Worm (Caenorhabditis elegans) whole organism, L3 larva: ENCODE measurements around the gene nas-38.

Source experiments
- R02D3.7 ChIP-seq: fragments of 150-350 bp; optimal IDR thresholded peaks from 2 replicates; lab custom pipeline; 2014; ENCODE audit warnings: missing biosample characterization, missing genetic modification characterization
- ZK546.5 ChIP-seq: sonication (generic microtip); optimal IDR thresholded peaks from 2 replicates; lab custom pipeline; 2017; ENCODE audit warnings: missing biosample characterization, missing genetic modification characterization
- aly-2 ChIP-seq: fragments of 150-350 bp; optimal IDR thresholded peaks from 2 replicates; lab custom pipeline; 2014; ENCODE audit warnings: missing biosample characterization, missing genetic modification characterization
- ama-1 ChIP-seq: fragments of 150-350 bp; optimal IDR thresholded peaks from 2 replicates; lab custom pipeline; 2018
- ceh-16 ChIP-seq: sonication (generic microtip); optimal IDR thresholded peaks from 2 replicates; lab custom pipeline; 2017; ENCODE audit warnings: missing biosample characterization, missing genetic modification characterization
- ceh-28 ChIP-seq: fragments of 150-350 bp; optimal IDR thresholded peaks from 2 replicates; lab custom pipeline; 2014; ENCODE audit warnings: missing biosample characterization, missing genetic modification reagents, missing genetic modification characterization
- ceh-82 ChIP-seq: fragments of 150-350 bp; optimal IDR thresholded peaks from 2 replicates; lab custom pipeline; 2014; ENCODE audit warnings: missing biosample characterization, missing genetic modification characterization
- ceh-9 ChIP-seq: sonication (generic microtip); optimal IDR thresholded peaks from 2 replicates; lab custom pipeline; 2018; ENCODE audit warnings: missing biosample characterization, missing genetic modification characterization
- daf-12 ChIP-seq: fragments of 150-350 bp; optimal IDR thresholded peaks from 2 replicates; lab custom pipeline; 2014; ENCODE audit warnings: missing biosample characterization, missing genetic modification reagents, missing genetic modification characterization
- egl-27 ChIP-seq: sonication (generic microtip); optimal IDR thresholded peaks from 4 replicates; lab custom pipeline; 2017; ENCODE audit warnings: missing biosample characterization, missing genetic modification reagents, missing genetic modification characterization
- egl-5 ChIP-seq: fragments of 150-350 bp; optimal IDR thresholded peaks from 2 replicates; lab custom pipeline; 2017; ENCODE audit warnings: missing biosample characterization, missing genetic modification reagents, missing genetic modification characterization, inconsistent platforms
- elt-1 ChIP-seq: fragments of 150-350 bp; optimal IDR thresholded peaks from 2 replicates; lab custom pipeline; 2014; ENCODE audit warnings: missing biosample characterization, missing genetic modification characterization
- elt-2 ChIP-seq: sonication (generic microtip); optimal IDR thresholded peaks from 2 replicates; lab custom pipeline; 2016; ENCODE audit warnings: missing genetic modification reagents, mild to moderate bottlenecking, missing genetic modification characterization, missing compliant biosample characterization
- elt-3 ChIP-seq, 3 experiments: fragments of 150-350 bp in 1 of 3; sonication (generic microtip) in 2 of 3; optimal IDR thresholded peaks; 2 replicates in 2 of 3; 4 replicates in 1 of 3; lab custom pipeline; 2014 to 2017; ENCODE audit warnings: missing biosample characterization in 3 of 3, missing genetic modification characterization in 3 of 3
- eor-1 ChIP-seq, 2 experiments: fragments of 150-350 bp; optimal IDR thresholded peaks; 2 replicates each; lab custom pipeline; 2014 to 2018; ENCODE audit warnings: missing biosample characterization in 2 of 2, missing genetic modification characterization in 2 of 2
- fkh-10 ChIP-seq: sonication (generic microtip); optimal IDR thresholded peaks from 2 replicates; lab custom pipeline; 2017; ENCODE audit warnings: missing biosample characterization, missing genetic modification reagents, missing genetic modification characterization
- fkh-2 ChIP-seq: fragments of 150-350 bp; optimal IDR thresholded peaks from 2 replicates; lab custom pipeline; 2014; ENCODE audit warnings: missing biosample characterization, missing genetic modification reagents, missing genetic modification characterization
- fos-1 ChIP-seq: fragments of 150-350 bp; optimal IDR thresholded peaks from 2 replicates; lab custom pipeline; 2014; ENCODE audit warnings: missing biosample characterization, missing genetic modification characterization
- hmg-11 ChIP-seq: sonication (generic microtip); optimal IDR thresholded peaks from 2 replicates; lab custom pipeline; 2016; ENCODE audit warnings: missing genetic modification characterization, missing compliant biosample characterization
- jun-1 ChIP-seq: fragments of 150-350 bp; optimal IDR thresholded peaks from 2 replicates; lab custom pipeline; 2014; ENCODE audit warnings: missing biosample characterization, missing genetic modification reagents, missing genetic modification characterization
- lin-15B ChIP-seq: fragments of 150-350 bp; optimal IDR thresholded peaks from 2 replicates; lab custom pipeline; 2014; ENCODE audit warnings: missing biosample characterization, missing genetic modification characterization
- lin-39 ChIP-seq: fragments of 150-350 bp; optimal IDR thresholded peaks from 2 replicates; lab custom pipeline; 2018; ENCODE audit warnings: missing biosample characterization, missing genetic modification reagents, missing genetic modification characterization
- lsy-12 ChIP-seq: sonication (generic microtip); optimal IDR thresholded peaks from 2 replicates; lab custom pipeline; 2016; ENCODE audit warnings: mild to moderate bottlenecking, missing genetic modification characterization, missing compliant biosample characterization
- mdl-1 ChIP-seq: fragments of 150-350 bp; optimal IDR thresholded peaks from 2 replicates; lab custom pipeline; 2014; ENCODE audit warnings: missing biosample characterization, missing genetic modification characterization
- mml-1 ChIP-seq: fragments of 150-350 bp; sonication (generic microtip); optimal IDR thresholded peaks from 3 replicates; lab custom pipeline; 2014; ENCODE audit warnings: missing biosample characterization, missing genetic modification characterization
- nfya-1 ChIP-seq: sonication (generic microtip); optimal IDR thresholded peaks from 2 replicates; lab custom pipeline; 2017; ENCODE audit warnings: missing genetic modification characterization, mild to moderate bottlenecking, missing compliant biosample characterization, antibody characterized with exemption, moderate library complexity; ENCODE audit not compliant: insufficient read depth
- nhr-11 ChIP-seq: fragments of 150-350 bp; optimal IDR thresholded peaks from 2 replicates; lab custom pipeline; 2014; ENCODE audit warnings: missing biosample characterization, missing genetic modification characterization
- nhr-12 ChIP-seq: fragments of 150-350 bp; optimal IDR thresholded peaks from 2 replicates; lab custom pipeline; 2014; ENCODE audit warnings: missing biosample characterization, missing genetic modification characterization
- nhr-23 ChIP-seq: fragments of 150-350 bp; optimal IDR thresholded peaks from 2 replicates; lab custom pipeline; 2014; ENCODE audit warnings: missing biosample characterization, missing genetic modification reagents, missing genetic modification characterization
- nhr-237 ChIP-seq: fragments of 150-350 bp; optimal IDR thresholded peaks from 2 replicates; lab custom pipeline; 2014; ENCODE audit warnings: missing biosample characterization, missing genetic modification characterization
- nhr-25 ChIP-seq: sonication (generic microtip); optimal IDR thresholded peaks from 2 replicates; lab custom pipeline; 2017; ENCODE audit warnings: missing biosample characterization, missing genetic modification characterization
- nhr-28 ChIP-seq: fragments of 150-350 bp; optimal IDR thresholded peaks from 2 replicates; lab custom pipeline; 2014; ENCODE audit warnings: missing biosample characterization, missing genetic modification characterization
- nhr-43 ChIP-seq: sonication (generic microtip); optimal IDR thresholded peaks from 2 replicates; lab custom pipeline; 2016; ENCODE audit warnings: mild to moderate bottlenecking, missing genetic modification characterization, missing compliant biosample characterization; ENCODE audit not compliant: poor library complexity, severe bottlenecking
- nhr-67 ChIP-seq: fragments of 150-350 bp; optimal IDR thresholded peaks from 2 replicates; lab custom pipeline; 2014; ENCODE audit warnings: missing biosample characterization, missing genetic modification characterization
- nhr-76 ChIP-seq: fragments of 150-350 bp; sonication (generic microtip); optimal IDR thresholded peaks from 5 replicates; lab custom pipeline; 2014; ENCODE audit warnings: missing biosample characterization, missing genetic modification characterization
- nhr-77 ChIP-seq: fragments of 150-350 bp; optimal IDR thresholded peaks from 2 replicates; lab custom pipeline; 2014; ENCODE audit warnings: missing biosample characterization, missing genetic modification characterization
- pha-4 ChIP-seq: fragments of 150-350 bp; optimal IDR thresholded peaks from 2 replicates; lab custom pipeline; 2014; ENCODE audit warnings: missing biosample characterization, missing genetic modification reagents, missing genetic modification characterization
- pqm-1 ChIP-seq: fragments of 150-350 bp; optimal IDR thresholded peaks from 2 replicates; lab custom pipeline; 2017; ENCODE audit warnings: missing biosample characterization, missing genetic modification characterization, inconsistent platforms
- sea-2 ChIP-seq: fragments of 150-350 bp; sonication (generic microtip); optimal IDR thresholded peaks from 4 replicates; lab custom pipeline; 2014; ENCODE audit warnings: missing biosample characterization, missing genetic modification reagents, missing genetic modification characterization
- skn-1 ChIP-seq: fragments of 150-350 bp; optimal IDR thresholded peaks from 2 replicates; lab custom pipeline; 2014; ENCODE audit warnings: missing biosample characterization, missing genetic modification characterization
- snpc-4 ChIP-seq: fragments of 150-350 bp; optimal IDR thresholded peaks from 2 replicates; lab custom pipeline; 2014; ENCODE audit warnings: missing biosample characterization, missing genetic modification characterization
- tbx-2 ChIP-seq: sonication (generic microtip); optimal IDR thresholded peaks from 2 replicates; lab custom pipeline; 2016; ENCODE audit warnings: mild to moderate bottlenecking, missing genetic modification characterization, missing compliant biosample characterization
- unc-39 ChIP-seq: sonication (generic microtip); optimal IDR thresholded peaks from 4 replicates; lab custom pipeline; 2017; ENCODE audit warnings: missing biosample characterization, missing genetic modification characterization
- unc-62 ChIP-seq: fragments of 150-350 bp; sonication (generic microtip); optimal IDR thresholded peaks from 4 replicates; lab custom pipeline; 2014; ENCODE audit warnings: missing biosample characterization, missing genetic modification reagents, missing genetic modification characterization
- zag-1 ChIP-seq: fragments of 150-350 bp; optimal IDR thresholded peaks from 2 replicates; lab custom pipeline; 2014; ENCODE audit warnings: missing biosample characterization, missing genetic modification characterization
- ztf-11 ChIP-seq: fragments of 150-350 bp; optimal IDR thresholded peaks from 2 replicates; lab custom pipeline; 2014; ENCODE audit warnings: missing biosample characterization, missing genetic modification characterization
- ztf-4 ChIP-seq: fragments of 150-350 bp; optimal IDR thresholded peaks from 2 replicates; lab custom pipeline; 2014; ENCODE audit warnings: missing biosample characterization, missing genetic modification characterization

nas-38 gene

DNA sequence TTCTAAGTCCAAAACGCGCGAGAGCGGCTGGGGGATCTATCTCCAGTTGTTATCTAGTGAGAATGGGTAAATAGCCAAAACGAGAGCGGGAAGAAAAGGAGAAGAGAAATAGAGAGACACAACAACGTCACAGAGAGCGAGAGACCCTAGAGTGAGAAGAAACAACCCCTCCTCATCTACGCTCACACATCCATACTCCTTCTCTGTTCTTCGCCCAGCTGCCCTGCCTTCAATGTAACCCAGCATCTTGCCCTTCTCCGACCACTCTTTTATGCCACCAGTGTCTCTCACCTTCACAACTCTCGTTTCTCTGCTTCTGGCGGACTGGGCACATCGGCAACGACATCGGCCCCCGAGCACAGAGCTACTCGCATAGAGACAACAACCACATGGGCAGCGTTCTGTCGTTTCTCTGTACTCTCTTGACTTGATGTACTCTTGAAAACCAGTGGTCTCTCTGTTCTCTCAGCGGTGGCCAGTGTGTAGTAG, 35.3 kb downstream of the nas-38 start:
- TF ChIP-seq mml-1 (tag; lab: Kevin White, UChicago): no peak
- TF ChIP-seq ceh-28 (tag; lab: Kevin White, UChicago): peak; percentile 64
- no peak for TF ChIP-seq nhr-28 (tag; lab: Kevin White, UChicago)
- TF ChIP-seq nhr-11 (tag; lab: Kevin White, UChicago): peak; percentile 14
- no peak for TF ChIP-seq ztf-4 (tag; lab: Kevin White, UChicago)
- peak; percentile 43 for TF ChIP-seq egl-27
- TF ChIP-seq tbx-2: peak; percentile 72
- peak; percentile 86 for TF ChIP-seq mdl-1
- TF ChIP-seq elt-2 (tag; lab: Kevin White, UChicago): peak; percentile 74
- TF ChIP-seq nfya-1 (tag; lab: Kevin White, UChicago): peak; percentile 88
- peak; percentile 14 for TF ChIP-seq zag-1 (tag; lab: Kevin White, UChicago)
- TF ChIP-seq lin-39 (tag; lab: Kevin White, UChicago): peak; percentile 89
- no peak for TF ChIP-seq unc-39 (tag; lab: Kevin White, UChicago)
- peak; percentile 38 for TF ChIP-seq R02D3.7 (tag; lab: Kevin White, UChicago)
- TF ChIP-seq ceh-9 (tag; lab: Kevin White, UChicago): no peak
- TF ChIP-seq elt-1 (tag; lab: Kevin White, UChicago): peak; percentile 25
- no peak for TF ChIP-seq daf-12 (tag; lab: Kevin White, UChicago)
- peak; percentile 41 for TF ChIP-seq sea-2 (GFP tag; lab: Kevin White, UChicago)
- TF ChIP-seq jun-1 (tag; lab: Kevin White, UChicago): peak; percentile 69
- no peak for TF ChIP-seq elt-3 (tag; optimal IDR thresholded peaks at IDR 0.05; lab: Kevin White, UChicago)
- TF ChIP-seq nhr-25 (tag; lab: Kevin White, UChicago): peak; percentile 36
- peak; percentile 27 for TF ChIP-seq nhr-76 (tag; lab: Kevin White, UChicago)
- TF ChIP-seq ama-1 (lab: Kevin White, UChicago): no peak
- TF ChIP-seq nhr-67 (tag; lab: Kevin White, UChicago): no peak
- no peak for TF ChIP-seq nhr-237 (tag; lab: Kevin White, UChicago)
- TF ChIP-seq egl-5 (tag; lab: Kevin White, UChicago): peak; percentile 83
- peak; percentile 60 for TF ChIP-seq lin-15B (tag; lab: Kevin White, UChicago)
- no peak for TF ChIP-seq nhr-77
- TF ChIP-seq hmg-11: peak; percentile 97
- TF ChIP-seq fkh-10 (GFP tag; lab: Kevin White, UChicago): no peak
- peak; percentile 89 for TF ChIP-seq pha-4 (tag; lab: Kevin White, UChicago)
- TF ChIP-seq ceh-16: no peak
- no peak for TF ChIP-seq eor-1 (tag; optimal IDR thresholded peaks at IDR 0.05; lab: Kevin White, UChicago)
- TF ChIP-seq nhr-12 (tag; lab: Kevin White, UChicago): no peak
- TF ChIP-seq ztf-11 (tag; lab: Kevin White, UChicago): no peak
- TF ChIP-seq snpc-4 (tag; lab: Kevin White, UChicago): peak; percentile 66
- TF ChIP-seq ZK546.5 (tag; lab: Kevin White, UChicago): no peak
- no peak for TF ChIP-seq ceh-82 (tag; lab: Kevin White, UChicago)
- peak; percentile 54 for TF ChIP-seq unc-62 (GFP tag; lab: Kevin White, UChicago)
- TF ChIP-seq fos-1 (tag; lab: Kevin White, UChicago): no peak
- TF ChIP-seq nhr-43: no peak
- peak; percentile 58 for TF ChIP-seq pqm-1 (tag; lab: Kevin White, UChicago)
- peak; percentile 8 for TF ChIP-seq nhr-23 (tag; lab: Kevin White, UChicago)
- TF ChIP-seq fkh-2: peak; percentile 39
- peak; percentile 60 for TF ChIP-seq skn-1 (tag; lab: Kevin White, UChicago)
- TF ChIP-seq lsy-12 (tag; lab: Kevin White, UChicago): no peak
- no peak for TF ChIP-seq aly-2 (tag; lab: Kevin White, UChicago)
